Worm (Caenorhabditis elegans): ENCODE results near the gene tbx-32.

ce11 chrX:1703840-1704239 is 48.5 kb downstream of the tbx-32 start, which contains the start of gene C36C9.5:
- TF ChIP-seq snpc-4 (tag; optimal IDR thresholded peaks at IDR 0.05) (no peak), sox-4 (tag; optimal IDR thresholded peaks at IDR 0.05) (no peak), aha-1 (tag; optimal IDR thresholded peaks at IDR 0.05) (no peak), ztf-4 (tag; optimal IDR thresholded peaks at IDR 0.05) (no peak), unc-30 (tag; optimal IDR thresholded peaks at IDR 0.05) (no peak), lsy-2 (tag; optimal IDR thresholded peaks at IDR 0.05) (no peak), nhr-90 (tag; optimal IDR thresholded peaks at IDR 0.05; ENCODE audit: poor library complexity) (no peak), blmp-1 (tag; optimal IDR thresholded peaks at IDR 0.05) (no peak), fos-1 (tag; optimal IDR thresholded peaks at IDR 0.05) (no peak), unc-62 (GFP tag; optimal IDR thresholded peaks at IDR 0.05) (no peak), nhr-237 (tag; optimal IDR thresholded peaks at IDR 0.05) (no peak)

Data from whole organism, L1 larva.